Fruit fly (Drosophila melanogaster) whole organism, wandering third instar larva: ENCODE results near the gene nod.

Source experiments
- Abd-B ChIP-seq: fragments of >200 bp; optimal IDR thresholded peaks from 2 replicates; lab custom pipeline; 2017; ENCODE audit warnings: missing biosample characterization, missing genetic modification characterization
- CG32264 ChIP-seq: fragments of 200-800 bp; sonication (Bioruptor generic); optimal IDR thresholded peaks from 2 replicates; lab custom pipeline; 2016; ENCODE audit warnings: missing biosample characterization, missing genetic modification characterization
- CrebA ChIP-seq: fragments of 200-800 bp; sonication (Bioruptor generic); optimal IDR thresholded peaks from 2 replicates; lab custom pipeline; 2016; ENCODE audit warnings: missing biosample characterization, mild to moderate bottlenecking, missing genetic modification characterization, borderline replicate concordance
- Dfd ChIP-seq: fragments of >200 bp; optimal IDR thresholded peaks from 2 replicates; lab custom pipeline; 2017; ENCODE audit warnings: missing biosample characterization, missing genetic modification characterization
- GATAd ChIP-seq: sonication (Bioruptor generic); optimal IDR thresholded peaks from 2 replicates; lab custom pipeline; 2016; ENCODE audit warnings: missing biosample characterization, missing genetic modification characterization
- HLH106 ChIP-seq: fragments of 200-800 bp; optimal IDR thresholded peaks from 3 replicates; lab custom pipeline; 2019; ENCODE audit warnings: missing biosample characterization, mild to moderate bottlenecking, missing genetic modification characterization, moderate library complexity
- Hnf4 ChIP-seq: fragments of 200-800 bp; sonication (Bioruptor generic); optimal IDR thresholded peaks from 2 replicates; lab custom pipeline; 2016; ENCODE audit warnings: missing biosample characterization, mild to moderate bottlenecking, missing genetic modification characterization
- Hr83 ChIP-seq: fragments of 200-300 bp; sonication (Bioruptor generic); optimal IDR thresholded peaks from 2 replicates; lab custom pipeline; 2016; ENCODE audit warnings: missing biosample characterization, mild to moderate bottlenecking, missing genetic modification characterization, moderate library complexity; ENCODE audit not compliant: poor library complexity, severe bottlenecking
- Mio ChIP-seq: sonication (Bioruptor generic); optimal IDR thresholded peaks from 2 replicates; lab custom pipeline; 2016; ENCODE audit warnings: missing biosample characterization, missing genetic modification characterization
- Myc ChIP-seq: fragments of >200 bp; optimal IDR thresholded peaks from 2 replicates; lab custom pipeline; 2017
- N ChIP-seq: fragments of >200 bp; optimal IDR thresholded peaks from 2 replicates; lab custom pipeline; 2018; ENCODE audit warnings: missing biosample characterization, missing external identifiers, missing genetic modification characterization
- OdsH ChIP-seq: fragments of 200-800 bp; sonication (Bioruptor generic); optimal IDR thresholded peaks from 2 replicates; lab custom pipeline; 2016; ENCODE audit warnings: missing biosample characterization, mild to moderate bottlenecking, missing genetic modification characterization
- Rel ChIP-seq, 2 experiments: fragments of 200-800 bp; sonication (Bioruptor generic) in 1 of 2; optimal IDR thresholded peaks; 2 replicates in 1 of 2; 3 replicates in 1 of 2; lab custom pipeline; 2016 to 2019; ENCODE audit warnings: mild to moderate bottlenecking in 2 of 2, missing biosample characterization in 2 of 2, missing genetic modification characterization in 2 of 2, moderate library complexity in 1 of 2
- Sp1 ChIP-seq: fragments of 200-800 bp; sonication (Bioruptor generic); optimal IDR thresholded peaks from 3 replicates; lab custom pipeline; 2019; ENCODE audit warnings: missing biosample characterization, mild to moderate bottlenecking, missing genetic modification characterization, moderate library complexity
- Vsx2 ChIP-seq: fragments of 200-300, 225-300 bp; sonication (Bioruptor generic); optimal IDR thresholded peaks from 2 replicates; lab custom pipeline; 2018; ENCODE audit warnings: missing biosample characterization, missing genetic modification characterization; ENCODE audit not compliant: partially characterized antibody
- br ChIP-seq: fragments of 200-800 bp; sonication (Bioruptor generic); optimal IDR thresholded peaks from 2 replicates; lab custom pipeline; 2016; ENCODE audit warnings: missing biosample characterization, missing genetic modification characterization
- brk ChIP-seq: fragments of 200-800 bp; sonication (Bioruptor generic); optimal IDR thresholded peaks from 2 replicates; lab custom pipeline; 2016; ENCODE audit warnings: missing biosample characterization, mild to moderate bottlenecking, missing genetic modification characterization
- dl ChIP-seq, 2 experiments: fragments of 175-275, 200-275 bp in 1 of 2; fragments of 200-275 bp in 1 of 2; sonication (Bioruptor generic); optimal IDR thresholded peaks; lab custom pipeline; 2018; ENCODE audit warnings: mild to moderate bottlenecking in 2 of 2, missing biosample characterization in 2 of 2, missing genetic modification characterization in 2 of 2, moderate library complexity in 2 of 2; ENCODE audit not compliant: partially characterized antibody in 2 of 2, insufficient read depth in 1 of 2
- dmrt93B ChIP-seq: fragments of 200-800 bp; sonication (Bioruptor generic); optimal IDR thresholded peaks from 2 replicates; lab custom pipeline; 2018; ENCODE audit warnings: missing biosample characterization, mild to moderate bottlenecking, missing genetic modification characterization
- dsf ChIP-seq: sonication (Bioruptor generic); optimal IDR thresholded peaks from 2 replicates; lab custom pipeline; 2016; ENCODE audit warnings: missing biosample characterization, missing genetic modification characterization, borderline replicate concordance
- ey ChIP-seq: fragments of 200-800 bp; sonication (Bioruptor generic); optimal IDR thresholded peaks from 2 replicates; lab custom pipeline; 2016; ENCODE audit warnings: missing biosample characterization, missing genetic modification characterization
- foxo ChIP-seq, 2 experiments: fragments of 200-800 bp; sonication (Bioruptor generic); optimal IDR thresholded peaks; 2 replicates in 1 of 2; 3 replicates in 1 of 2; lab custom pipeline; 2016 to 2017; ENCODE audit warnings: missing biosample characterization in 2 of 2, missing genetic modification characterization in 2 of 2
- fru ChIP-seq: fragments of 200-800 bp; sonication (Bioruptor generic); optimal IDR thresholded peaks from 3 replicates; lab custom pipeline; 2016; ENCODE audit warnings: missing biosample characterization, mild to moderate bottlenecking, missing genetic modification characterization
- h ChIP-seq: fragments of 200-800 bp; sonication (Bioruptor generic); optimal IDR thresholded peaks from 3 replicates; lab custom pipeline; 2016; ENCODE audit warnings: missing biosample characterization, mild to moderate bottlenecking, missing genetic modification characterization
- pan ChIP-seq: fragments of >200 bp; optimal IDR thresholded peaks from 2 replicates; lab custom pipeline; 2017
- psq ChIP-seq: fragments of 200-800 bp; sonication (Bioruptor generic); optimal IDR thresholded peaks from 3 replicates; lab custom pipeline; 2017; ENCODE audit warnings: missing biosample characterization, mild to moderate bottlenecking, missing genetic modification characterization, moderate library complexity
- rgr ChIP-seq: fragments of 200-800 bp; sonication (Bioruptor generic); optimal IDR thresholded peaks from 3 replicates; lab custom pipeline; 2016; ENCODE audit warnings: missing biosample characterization, mild to moderate bottlenecking, missing genetic modification characterization
- sage ChIP-seq: fragments of 200-800 bp; sonication (Bioruptor generic); optimal IDR thresholded peaks from 2 replicates; lab custom pipeline; 2016; ENCODE audit warnings: missing biosample characterization, mild to moderate bottlenecking, missing genetic modification characterization
- tai ChIP-seq: sonication (Bioruptor generic); optimal IDR thresholded peaks from 2 replicates; lab custom pipeline; 2016; ENCODE audit warnings: missing biosample characterization, missing genetic modification characterization
- usp ChIP-seq: fragments of >200 bp; optimal IDR thresholded peaks from 2 replicates; lab custom pipeline; 2017; ENCODE audit warnings: missing biosample characterization, missing genetic modification characterization
- woc ChIP-seq: sonication (Bioruptor generic); optimal IDR thresholded peaks from 2 replicates; lab custom pipeline; 2016; ENCODE audit warnings: missing biosample characterization, mild to moderate bottlenecking, missing genetic modification characterization

Gene nod

dm6 chrX:11601408-11601807 lies 20.8 kb downstream of the nod start:
- TF ChIP-seq N (GFP tag; lab: Kevin White, UChicago) (no peak), Rel (GFP tag; optimal IDR thresholded peaks at IDR 0.05; lab: Kevin White, UChicago) (no peak), Rel (tag; optimal IDR thresholded peaks at IDR 0.05; lab: Kevin White, UChicago) (peak; percentile 55), Hr83 (GFP tag; lab: Kevin White, UChicago) (peak; percentile 46), pan (lab: Kevin White, UChicago) (no peak)

- TF ChIP-seq fru (GFP tag; lab: Kevin White, UChicago) (no peak), ey (GFP tag; lab: Kevin White, UChicago) (no peak), brk (GFP tag; lab: Kevin White, UChicago) (no peak), CrebA (GFP tag; lab: Kevin White, UChicago) (no peak), woc (GFP tag; lab: Kevin White, UChicago) (no peak), Vsx2 (no peak), Dfd (no peak), dsf (GFP tag; lab: Kevin White, UChicago) (no peak), br (GFP tag; lab: Kevin White, UChicago) (no peak), Myc (lab: Kevin White, UChicago) (no peak), OdsH (GFP tag; lab: Kevin White, UChicago) (no peak)
These were observed 23.5 kb downstream of the nod start, which contains the start of gene CG2533 for dm6 chrX:11604094-11604493. Gene CG2533, minus strand, starts transcription at chrX:11604194.

DNA sequence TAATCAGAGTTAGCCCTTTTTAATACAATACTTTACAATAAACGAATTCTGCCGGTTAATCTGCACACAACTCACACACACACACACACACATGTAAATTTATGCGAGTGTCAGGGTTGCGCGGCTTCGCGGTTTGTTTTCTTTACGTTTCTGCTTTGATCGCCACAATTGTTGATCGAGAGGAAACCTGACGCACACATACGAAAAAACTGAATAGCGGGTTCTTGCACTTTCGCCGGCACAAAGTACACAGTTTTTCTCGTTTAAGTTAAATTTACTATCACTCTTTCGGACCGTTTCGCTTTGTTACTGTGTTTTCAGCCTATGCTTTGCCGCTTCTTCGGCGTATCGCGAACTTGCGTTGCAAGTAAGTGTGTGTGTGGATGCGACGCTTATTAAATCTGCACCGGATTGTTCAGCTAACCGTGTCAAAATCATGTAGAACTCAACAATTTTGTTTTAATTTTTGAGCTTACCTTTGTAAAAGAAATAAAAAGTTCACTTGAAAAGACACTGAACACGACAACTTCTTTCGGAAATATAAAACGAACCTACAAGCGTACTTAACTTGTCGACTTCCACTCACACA lies 30.6 kb downstream of the nod start:
- TF ChIP-seq psq (GFP tag; lab: Kevin White, UChicago) (peak; percentile 62), Vsx2 (no peak), pan (lab: Kevin White, UChicago) (no peak), CG32264 (GFP tag; lab: Kevin White, UChicago) (no peak), dsf (GFP tag; lab: Kevin White, UChicago) (no peak), dl (GFP tag; optimal IDR thresholded peaks at IDR 0.05; lab: Kevin White, UChicago; ENCODE audit: insufficient read depth in 1 of 2, partially characterized antibody in 2 of 2) (no peak), h (GFP tag; lab: Kevin White, UChicago) (no peak), CrebA (GFP tag; lab: Kevin White, UChicago) (no peak)
- TF ChIP-seq, all 38 proteins: peak for 1

DNA sequence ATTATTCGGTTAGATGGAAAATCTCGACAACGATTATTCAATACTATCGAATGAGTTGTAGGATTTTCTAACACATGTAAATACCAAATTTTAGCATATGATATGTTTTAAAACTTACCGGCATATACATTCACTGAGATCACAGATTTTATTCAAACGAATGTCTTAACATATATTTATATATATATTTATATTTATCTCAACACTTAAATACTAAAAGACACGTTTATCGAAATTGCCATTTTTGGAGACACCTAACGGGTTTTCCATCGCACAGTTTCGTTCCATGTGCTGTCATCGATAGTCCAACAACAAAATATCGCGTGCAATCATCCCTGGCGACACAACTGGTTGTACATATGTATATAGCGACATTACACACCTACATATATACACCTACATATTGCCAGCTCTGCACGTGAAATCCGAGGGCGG lies 31.1 kb downstream of the nod start, which contains the start of the genes CG2247 and CG1703:
TSS of gene CG2247 (minus strand) at position 8 of the 435 bp plus-strand sequence.
TSS of gene CG1703 (plus strand) at position 283 of the 435 bp plus-strand sequence.
- TF ChIP-seq Myc (lab: Kevin White, UChicago) (peak; percentile 25), pan (lab: Kevin White, UChicago) (no peak)

DNA sequence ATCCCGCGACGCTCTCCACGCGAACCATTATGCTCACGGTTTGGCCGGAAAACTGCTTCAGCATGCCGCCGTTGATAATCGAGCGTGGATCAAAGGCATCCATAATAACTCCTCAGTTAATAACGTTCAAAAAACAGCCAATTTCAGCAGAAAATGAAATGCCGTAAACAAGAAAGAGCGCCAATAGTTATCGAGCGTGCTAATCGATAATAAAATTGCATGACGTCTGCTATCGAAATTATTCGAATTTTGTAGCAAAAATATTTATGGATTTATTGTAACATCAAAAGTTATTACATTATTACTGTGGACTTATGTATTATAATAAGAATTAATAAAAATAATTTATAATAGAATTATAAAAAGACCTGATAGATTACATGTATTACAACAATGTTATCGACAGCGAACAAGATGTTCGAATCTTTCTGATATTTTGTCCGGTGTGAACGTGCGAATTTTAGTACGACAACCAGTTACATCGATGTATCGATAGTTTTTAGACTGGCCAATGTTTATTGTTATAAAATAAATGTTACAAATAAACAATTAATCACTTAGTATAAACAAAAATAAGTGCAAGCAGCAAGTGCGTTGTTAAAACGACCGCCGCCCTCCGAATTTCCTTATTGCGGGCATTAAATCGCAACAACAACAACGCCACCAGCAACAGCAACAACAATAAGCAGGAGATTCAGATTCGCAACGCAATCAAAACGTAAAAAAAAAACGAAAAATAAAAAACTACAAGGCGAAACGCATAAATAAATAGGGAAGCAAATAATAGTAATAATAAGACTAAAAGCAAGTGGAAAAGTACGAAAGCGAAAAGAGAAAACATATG lies 35.3 kb downstream of the nod start, which contains the start of the genes RPA3 and Met:
TSS of gene RPA3 (minus strand) at position 189 of the 844 bp plus-strand sequence.
TSS of gene Met (plus strand) at position 473 of the 844 bp plus-strand sequence.
- no peak for TF ChIP-seq foxo (GFP tag; optimal IDR thresholded peaks at IDR 0.05; lab: Kevin White, UChicago)
- TF ChIP-seq Hr83 (GFP tag; lab: Kevin White, UChicago) = no peak
- TF ChIP-seq Hnf4 (GFP tag; lab: Kevin White, UChicago) = no peak
- TF ChIP-seq fru (GFP tag; lab: Kevin White, UChicago) = no peak
- no peak for TF ChIP-seq GATAd (GFP tag; lab: Kevin White, UChicago)
- TF ChIP-seq sage (GFP tag; lab: Kevin White, UChicago) = no peak
- TF ChIP-seq Vsx2 = no peak
- TF ChIP-seq tai (GFP tag; lab: Kevin White, UChicago) = no peak
- TF ChIP-seq Abd-B (GFP tag; lab: Kevin White, UChicago) = no peak
- no peak for TF ChIP-seq ey (GFP tag; lab: Kevin White, UChicago)
- TF ChIP-seq Mio (GFP tag; lab: Kevin White, UChicago) = no peak
- no peak for TF ChIP-seq usp (GFP tag; lab: Kevin White, UChicago)
- no peak for TF ChIP-seq HLH106 (tag; lab: Kevin White, UChicago)
- no peak for TF ChIP-seq dmrt93B
- TF ChIP-seq Dfd = no peak
- TF ChIP-seq dsf (GFP tag; lab: Kevin White, UChicago) = no peak
- TF ChIP-seq Sp1 = no peak
- TF ChIP-seq dl (GFP tag; optimal IDR thresholded peaks at IDR 0.05; lab: Kevin White, UChicago; ENCODE audit: insufficient read depth in 1 of 2, partially characterized antibody in 2 of 2) = no peak
- TF ChIP-seq rgr (GFP tag; lab: Kevin White, UChicago) = no peak
